Worm (Caenorhabditis elegans) whole organism, early embryonic: ENCODE data around the gene gap-2.

Source experiments
- B0310.2 ChIP-seq: sonication (generic microtip); optimal IDR thresholded peaks from 2 replicates; lab custom pipeline; 2016; ENCODE audit warnings: mild to moderate bottlenecking, missing genetic modification characterization, missing compliant biosample characterization
- F13C5.2 ChIP-seq: sonication (generic microtip); optimal IDR thresholded peaks from 2 replicates; lab custom pipeline; 2017; ENCODE audit warnings: mild to moderate bottlenecking, missing genetic modification characterization, inconsistent platforms, missing compliant biosample characterization
- aly-1 ChIP-seq: sonication (generic microtip); optimal IDR thresholded peaks from 2 replicates; lab custom pipeline; 2016; ENCODE audit warnings: missing genetic modification characterization, missing compliant biosample characterization
- ama-1 ChIP-seq: fragments of 150-350 bp; optimal IDR thresholded peaks from 2 replicates; lab custom pipeline; 2014
- ceh-13 ChIP-seq: fragments of 200-800 bp; sonication (Bioruptor generic); optimal IDR thresholded peaks from 2 replicates; lab custom pipeline; 2018; ENCODE audit warnings: mild to moderate bottlenecking, missing genetic modification characterization, missing compliant biosample characterization
- ceh-36 ChIP-seq: sonication (generic microtip); optimal IDR thresholded peaks from 2 replicates; lab custom pipeline; 2016; ENCODE audit warnings: missing genetic modification characterization, inconsistent platforms, missing compliant biosample characterization
- ets-7 ChIP-seq: sonication (generic microtip); optimal IDR thresholded peaks from 2 replicates; lab custom pipeline; 2016; ENCODE audit warnings: missing genotype, missing genetic modification characterization, missing compliant biosample characterization
- flt-1 ChIP-seq: fragments of 200-800 bp; sonication (Bioruptor generic); IDR thresholded peaks from 2 replicates; pipeline ENCODE4 v1.3.6; 2022; ENCODE audit warnings: missing genetic modification characterization, missing compliant biosample characterization
- hmbx-1 ChIP-seq: sonication (generic microtip); optimal IDR thresholded peaks from 2 replicates; lab custom pipeline; 2016; ENCODE audit warnings: mild to moderate bottlenecking, missing genetic modification characterization, missing compliant biosample characterization
- hmg-4 ChIP-seq: fragments of 200-800 bp; sonication (Bioruptor generic); optimal IDR thresholded peaks from 2 replicates; lab custom pipeline; 2018; ENCODE audit warnings: mild to moderate bottlenecking, missing genetic modification characterization, missing compliant biosample characterization
- hnd-1 ChIP-seq: sonication (generic microtip); optimal IDR thresholded peaks from 2 replicates; lab custom pipeline; 2016; ENCODE audit warnings: missing genetic modification characterization, missing compliant biosample characterization
- pes-1 ChIP-seq: fragments of 200-800 bp; sonication (Bioruptor generic); IDR thresholded peaks from 2 replicates; pipeline ENCODE4 v1.3.6; 2022; ENCODE audit warnings: missing genetic modification reagents, missing genetic modification characterization, missing compliant biosample characterization
- scrt-1 ChIP-seq: fragments of 200-800 bp; sonication (Bioruptor generic); IDR thresholded peaks from 2 replicates; pipeline ENCODE4 v1.3.6; 2022; ENCODE audit warnings: missing genetic modification characterization, missing compliant biosample characterization
- sea-1 ChIP-seq: fragments of 200-800 bp; sonication (Bioruptor generic); conservative IDR thresholded peaks from 2 replicates; pipeline ENCODE4 v1.3.6; 2022; ENCODE audit warnings: missing genetic modification characterization, missing compliant biosample characterization
- tbx-11 ChIP-seq: fragments of 200-800 bp; sonication (Bioruptor generic); IDR thresholded peaks from 2 replicates; pipeline ENCODE4 v1.3.6; 2022; ENCODE audit warnings: missing genetic modification characterization, missing compliant biosample characterization
- tbx-37 ChIP-seq: fragments of 200-800 bp; sonication (Bioruptor generic); conservative IDR thresholded peaks from 2 replicates; pipeline ENCODE4 v1.3.6; 2022; ENCODE audit warnings: missing genetic modification reagents, missing genetic modification characterization, missing compliant biosample characterization
- tra-4 ChIP-seq: sonication (generic microtip); optimal IDR thresholded peaks from 2 replicates; lab custom pipeline; 2017; ENCODE audit warnings: missing genetic modification characterization, missing compliant biosample characterization

The gap-2 gene

ce11 chrX:9551112-9551511, 78.8 kb downstream of the gap-2 start:
- TF ChIP-seq ceh-36 (tag; lab: Kevin White, UChicago): no peak
- TF ChIP-seq F13C5.2: peak; percentile 15
- TF ChIP-seq ama-1 (lab: Kevin White, UChicago): no peak
- no peak for TF ChIP-seq ceh-13
- TF ChIP-seq sea-1 (GFP tag; lab: Robert Waterston, UW): no peak
- no peak for TF ChIP-seq tbx-11 (GFP tag; lab: Robert Waterston, UW)
- no peak for TF ChIP-seq tbx-37 (GFP tag; lab: Robert Waterston, UW)

DNA sequence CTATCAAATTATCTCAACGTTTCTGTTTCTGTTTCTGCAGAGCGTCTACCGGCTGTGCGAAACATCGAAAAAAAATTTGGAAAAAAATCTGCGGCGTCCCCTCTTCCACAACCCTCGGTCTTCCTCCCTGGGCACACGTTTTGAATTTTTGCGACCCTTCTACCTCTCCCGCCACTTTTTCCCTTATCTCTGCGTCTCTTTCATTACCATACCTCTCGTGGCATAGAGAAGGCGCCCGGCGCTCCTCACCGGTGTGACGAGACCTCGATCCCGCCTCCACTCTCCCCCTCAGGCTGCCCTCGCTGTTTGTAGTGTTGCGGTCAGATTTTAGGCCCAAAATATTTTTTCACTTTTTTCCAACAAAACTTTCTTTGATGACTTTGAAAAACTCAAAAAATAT, 80.1 kb downstream of the gap-2 start:
- no peak for TF ChIP-seq hmbx-1 (tag; lab: Kevin White, UChicago)
- TF ChIP-seq ama-1 (lab: Kevin White, UChicago): no peak

DNA sequence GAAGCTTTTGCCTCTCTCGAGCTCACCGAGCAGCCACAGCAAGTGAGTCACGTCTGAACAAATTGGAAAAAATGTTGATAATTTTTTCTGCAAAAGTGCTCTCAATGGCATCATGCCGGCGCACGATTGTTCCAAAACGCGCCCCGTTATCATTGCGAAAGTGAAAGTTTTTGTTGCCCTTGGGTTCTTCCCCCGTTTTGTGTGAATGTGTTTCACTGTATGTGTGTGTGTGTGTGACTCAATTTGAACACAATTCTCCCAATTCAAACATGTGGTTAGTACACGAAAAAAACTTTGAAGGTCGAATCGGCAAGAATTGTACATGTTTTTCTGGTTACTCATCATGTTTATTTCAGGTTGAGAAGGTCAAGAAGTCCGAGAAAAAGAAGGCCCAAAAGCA, 80.8 kb downstream of the gap-2 start:
- TF ChIP-seq B0310.2 (tag; lab: Kevin White, UChicago) (no peak), hmg-4 (GFP tag; lab: Kevin White, UChicago) (no peak), sea-1 (GFP tag; lab: Robert Waterston, UW) (no peak), aly-1 (tag; lab: Kevin White, UChicago) (no peak), F13C5.2 (no peak), ceh-13 (no peak), ets-7 (no peak), flt-1 (no peak), tra-4 (tag; lab: Kevin White, UChicago) (no peak)

- TF ChIP-seq flt-1 (no peak), hnd-1 (tag; lab: Kevin White, UChicago) (no peak), scrt-1 (GFP tag; lab: Robert Waterston, UW) (no peak), tbx-11 (GFP tag; lab: Robert Waterston, UW) (no peak), sea-1 (GFP tag; lab: Robert Waterston, UW) (no peak), ceh-13 (no peak), tbx-37 (GFP tag; lab: Robert Waterston, UW) (no peak), aly-1 (tag; lab: Kevin White, UChicago) (no peak), hmbx-1 (tag; lab: Kevin White, UChicago) (no peak), tra-4 (tag; lab: Kevin White, UChicago) (no peak), F13C5.2 (no peak), hmg-4 (GFP tag; lab: Kevin White, UChicago) (no peak), ets-7 (no peak), ceh-36 (tag; lab: Kevin White, UChicago) (no peak), ama-1 (lab: Kevin White, UChicago) (no peak), pes-1 (GFP tag; lab: Robert Waterston, UW) (no peak), B0310.2 (tag; lab: Kevin White, UChicago) (no peak)
Observed at ce11 chrX:9555238-9555637, 83.0 kb downstream of the gap-2 start.

DNA sequence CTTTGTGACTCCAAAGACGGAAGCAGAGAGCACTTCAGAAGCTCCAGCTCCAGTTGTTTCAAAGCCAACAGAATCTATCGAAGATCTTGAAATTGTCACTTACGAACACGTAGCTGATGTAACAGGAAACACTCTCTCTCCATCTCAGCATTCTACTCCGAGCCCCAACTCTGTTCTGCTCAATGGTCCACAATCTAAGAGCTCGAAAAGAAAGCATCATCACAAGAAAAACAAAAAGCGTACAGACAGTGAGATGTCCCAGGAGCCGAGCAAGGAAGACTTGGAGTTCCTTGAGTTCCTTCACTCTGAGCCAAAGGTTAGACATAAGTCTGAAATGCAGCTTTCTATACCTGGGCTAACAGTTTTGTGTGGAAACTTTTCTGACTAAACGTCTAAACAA, 83.8 kb downstream of the gap-2 start:
- TF ChIP-seq F13C5.2: no peak
- TF ChIP-seq hmbx-1 (tag; lab: Kevin White, UChicago): no peak
- TF ChIP-seq ama-1 (lab: Kevin White, UChicago): no peak
- TF ChIP-seq tbx-11 (GFP tag; lab: Robert Waterston, UW): no peak
- TF ChIP-seq pes-1 (GFP tag; lab: Robert Waterston, UW): no peak

DNA sequence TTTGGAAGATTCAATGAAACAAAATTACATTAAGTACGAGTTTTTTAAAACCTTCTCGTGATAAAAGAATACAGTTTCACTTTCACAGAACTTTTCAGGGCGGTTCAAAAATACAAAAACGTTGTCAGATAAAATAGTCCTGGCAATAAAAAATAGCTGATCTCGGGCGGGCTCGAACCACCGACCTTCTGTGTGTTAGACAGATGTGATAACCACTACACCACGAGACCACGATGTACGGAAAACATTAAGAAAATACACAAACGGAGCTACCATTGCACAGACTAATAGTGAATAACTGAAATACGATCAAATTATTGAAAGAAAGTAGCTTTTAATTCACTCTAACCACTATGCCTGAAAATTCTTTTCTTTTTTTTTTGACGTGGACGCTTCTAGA, 88.7 kb downstream of the gap-2 start:
- TF ChIP-seq sea-1 (GFP tag; lab: Robert Waterston, UW) (0 out of 2 replicates have a peak, but pooled peaks have one; percentile 23), ceh-36 (tag; lab: Kevin White, UChicago) (no peak), ama-1 (lab: Kevin White, UChicago) (no peak), tbx-37 (GFP tag; lab: Robert Waterston, UW) (no peak), pes-1 (GFP tag; lab: Robert Waterston, UW) (peak; percentile 70), hmg-4 (GFP tag; lab: Kevin White, UChicago) (no peak)

- TF ChIP-seq B0310.2 (tag; lab: Kevin White, UChicago) (no peak), pes-1 (GFP tag; lab: Robert Waterston, UW) (no peak), tra-4 (tag; lab: Kevin White, UChicago) (no peak), aly-1 (tag; lab: Kevin White, UChicago) (no peak), ceh-36 (tag; lab: Kevin White, UChicago) (no peak), ama-1 (lab: Kevin White, UChicago) (no peak), ets-7 (no peak), tbx-37 (GFP tag; lab: Robert Waterston, UW) (no peak), hnd-1 (tag; lab: Kevin White, UChicago) (no peak), hmg-4 (GFP tag; lab: Kevin White, UChicago) (no peak), flt-1 (no peak), sea-1 (GFP tag; lab: Robert Waterston, UW) (no peak), scrt-1 (GFP tag; lab: Robert Waterston, UW) (no peak), tbx-11 (GFP tag; lab: Robert Waterston, UW) (no peak), hmbx-1 (tag; lab: Kevin White, UChicago) (no peak)
Observed at ce11 chrX:9565881-9566280, 93.6 kb downstream of the gap-2 start, which contains the start of gene moc-5. TSS of gene moc-5 (minus strand) at chrX:9565981.
